Fruit fly (Drosophila melanogaster) whole organism, embryonic: ENCODE results near the gene Cog2.

Source experiments
- Adf1 ChIP-seq: fragments of 200-800 bp; sonication (Bioruptor generic); IDR thresholded peaks from 2 replicates; pipeline ENCODE4 v1.3.6; 2022; ENCODE audit warnings: missing biosample characterization, missing genetic modification characterization
- Atf3 ChIP-seq: fragments of 200-800 bp; sonication (Bioruptor generic); optimal IDR thresholded peaks from 3 replicates; lab custom pipeline; 2016; ENCODE audit warnings: missing biosample characterization, missing genetic modification characterization
- BtbVII ChIP-seq: fragments of 200-800 bp; sonication (Bioruptor generic); optimal IDR thresholded peaks from 3 replicates; lab custom pipeline; 2017; ENCODE audit warnings: missing biosample characterization, mild to moderate bottlenecking, missing genetic modification characterization
- Bteb2 ChIP-seq: fragments of 200-800 bp; sonication (Bioruptor generic); optimal IDR thresholded peaks from 2 replicates; lab custom pipeline; 2016; ENCODE audit warnings: missing biosample characterization, missing genetic modification characterization
- CG10431 ChIP-seq: fragments of 200-800 bp; sonication (Bioruptor generic); optimal IDR thresholded peaks from 3 replicates; lab custom pipeline; 2018; ENCODE audit warnings: missing biosample characterization, mild to moderate bottlenecking, missing genetic modification characterization
- CG11093 ChIP-seq: fragments of 200-800 bp; sonication (Bioruptor generic); IDR thresholded peaks from 3 replicates; pipeline ENCODE4 v1.3.6; 2022; ENCODE audit warnings: missing biosample characterization, missing genetic modification characterization
- CG12236 ChIP-seq: fragments of 200-800 bp; sonication (Bioruptor generic); optimal IDR thresholded peaks from 2 replicates; lab custom pipeline; 2016; ENCODE audit warnings: missing biosample characterization, missing genetic modification characterization
- CG12942 ChIP-seq: fragments of 200-800 bp; sonication (Bioruptor generic); optimal IDR thresholded peaks from 3 replicates; lab custom pipeline; 2016; ENCODE audit warnings: missing biosample characterization, missing genetic modification characterization
- CG17359 ChIP-seq: fragments of 200-800 bp; sonication (Bioruptor generic); optimal IDR thresholded peaks from 3 replicates; lab custom pipeline; 2018; ENCODE audit warnings: missing biosample characterization, mild to moderate bottlenecking, missing genetic modification characterization, moderate library complexity
- CG2202 ChIP-seq: fragments of 200-800 bp; sonication (Bioruptor generic); optimal IDR thresholded peaks from 2 replicates; lab custom pipeline; 2018; ENCODE audit warnings: missing biosample characterization, mild to moderate bottlenecking, missing genetic modification characterization
- CG3065 ChIP-seq: fragments of 200-800 bp; sonication (Bioruptor generic); optimal IDR thresholded peaks from 2 replicates; lab custom pipeline; 2016; ENCODE audit warnings: missing biosample characterization, missing genetic modification characterization
- CG33557 ChIP-seq: fragments of 200-800 bp; sonication (Bioruptor generic); optimal IDR thresholded peaks from 2 replicates; lab custom pipeline; 2019; ENCODE audit warnings: missing biosample characterization, mild to moderate bottlenecking, missing genetic modification characterization, moderate library complexity
- CG3995 ChIP-seq: fragments of 200-800 bp; sonication (Bioruptor generic); optimal IDR thresholded peaks from 3 replicates; lab custom pipeline; 2016; ENCODE audit warnings: missing biosample characterization, missing genetic modification characterization
- CG4730 ChIP-seq: fragments of 200-800 bp; sonication (Bioruptor generic); IDR thresholded peaks from 2 replicates; pipeline ENCODE4 v1.3.6; 2022; ENCODE audit warnings: missing biosample characterization, missing genetic modification characterization
- CG4820 ChIP-seq: fragments of 200-800 bp; sonication (Bioruptor generic); optimal IDR thresholded peaks from 3 replicates; lab custom pipeline; 2016; ENCODE audit warnings: missing biosample characterization, missing genetic modification characterization
- CG6683 ChIP-seq: fragments of 200-800 bp; sonication (Bioruptor generic); optimal IDR thresholded peaks from 2 replicates; lab custom pipeline; 2017; ENCODE audit warnings: missing biosample characterization, mild to moderate bottlenecking, missing genetic modification characterization, missing genetic modification reagents
- CG6813 ChIP-seq: fragments of 200-800 bp; sonication (Bioruptor generic); optimal IDR thresholded peaks from 2 replicates; lab custom pipeline; 2017; ENCODE audit warnings: missing biosample characterization, missing genetic modification characterization, mild to moderate bottlenecking, moderate library complexity, missing genetic modification reagents
- CG8089 ChIP-seq: fragments of 200-800 bp; sonication (Bioruptor generic); optimal IDR thresholded peaks from 3 replicates; lab custom pipeline; 2016; ENCODE audit warnings: missing biosample characterization, missing genetic modification characterization
- CG8944 ChIP-seq: fragments of 200-800 bp; sonication (Bioruptor generic); optimal IDR thresholded peaks from 3 replicates; lab custom pipeline; 2016; ENCODE audit warnings: missing biosample characterization, missing genetic modification characterization
- CG9797 ChIP-seq: fragments of 200-800 bp; sonication (Bioruptor generic); optimal IDR thresholded peaks from 3 replicates; lab custom pipeline; 2018; ENCODE audit warnings: missing biosample characterization, mild to moderate bottlenecking, missing genetic modification characterization
- D19A ChIP-seq: fragments of 200-800 bp; optimal IDR thresholded peaks from 3 replicates; lab custom pipeline; 2019; ENCODE audit warnings: missing biosample characterization, mild to moderate bottlenecking, missing genetic modification characterization, moderate library complexity
- Dll ChIP-seq: fragments of 200-800 bp; sonication (Bioruptor generic); IDR thresholded peaks from 4 replicates; pipeline ENCODE4 v1.3.6; 2022; ENCODE audit warnings: missing biosample characterization, missing genetic modification characterization; ENCODE audit not compliant: partially characterized antibody
- Fer1 ChIP-seq: fragments of 200-800 bp; sonication (Bioruptor generic); optimal IDR thresholded peaks from 2 replicates; lab custom pipeline; 2017; ENCODE audit warnings: missing biosample characterization, mild to moderate bottlenecking, missing genetic modification characterization
- HLH54F ChIP-seq: fragments of 200-800 bp; sonication (Bioruptor generic); optimal IDR thresholded peaks from 3 replicates; lab custom pipeline; 2016; ENCODE audit warnings: missing biosample characterization, missing genetic modification characterization
- Meics ChIP-seq: fragments of 200-800 bp; sonication (Bioruptor generic); optimal IDR thresholded peaks from 2 replicates; lab custom pipeline; 2017; ENCODE audit warnings: missing biosample characterization, mild to moderate bottlenecking, missing genetic modification characterization
- NK7.1 ChIP-seq: fragments of 200-800 bp; sonication (Bioruptor generic); optimal IDR thresholded peaks from 3 replicates; lab custom pipeline; 2016; ENCODE audit warnings: missing biosample characterization, missing genetic modification characterization
- Oaz ChIP-seq: fragments of 200-800 bp; sonication (Bioruptor generic); IDR thresholded peaks from 2 replicates; pipeline ENCODE4 v1.3.6; 2022; ENCODE audit warnings: missing biosample characterization, missing genetic modification characterization
- Sry-β ChIP-seq: fragments of 200-800 bp; sonication (Bioruptor generic); optimal IDR thresholded peaks from 2 replicates; lab custom pipeline; 2018; ENCODE audit warnings: missing biosample characterization, mild to moderate bottlenecking, missing genetic modification characterization, moderate library complexity
- Stat92E ChIP-seq, 3 experiments: fragments of >200 bp in 2 of 3; fragments of 200-800 bp in 1 of 3; sonication (Bioruptor generic) in 1 of 3; optimal IDR thresholded peaks; 2 replicates each; lab custom pipeline; 2017 to 2019; ENCODE audit warnings: missing biosample characterization in 3 of 3, missing genetic modification characterization in 3 of 3, mild to moderate bottlenecking in 1 of 3, moderate library complexity in 1 of 3
- Trl ChIP-seq, 3 experiments: fragments of >200 bp in 2 of 3; fragments of 200-800 bp in 1 of 3; sonication (Bioruptor generic) in 1 of 3; optimal IDR thresholded peaks; 2 replicates in 1 of 3; 3 replicates in 2 of 3; lab custom pipeline; 2016 to 2017; ENCODE audit warnings: missing biosample characterization in 1 of 3, missing genetic modification characterization in 1 of 3
- Xbp1 ChIP-seq: fragments of 200-800 bp; sonication (Bioruptor generic); optimal IDR thresholded peaks from 3 replicates; lab custom pipeline; 2016; ENCODE audit warnings: missing biosample characterization, mild to moderate bottlenecking, missing genetic modification characterization
- bbx ChIP-seq: fragments of 200-800 bp; sonication (Bioruptor generic); IDR thresholded peaks from 2 replicates; pipeline ENCODE4 v1.3.6; 2022; ENCODE audit warnings: missing biosample characterization, missing genetic modification characterization; ENCODE audit not compliant: partially characterized antibody
- bowl ChIP-seq: fragments of 200-800 bp; sonication (Bioruptor generic); IDR thresholded peaks from 2 replicates; pipeline ENCODE4 v1.3.6; 2022; ENCODE audit warnings: missing biosample characterization, missing genetic modification characterization
- cad ChIP-seq: fragments of >200 bp; optimal IDR thresholded peaks from 2 replicates; lab custom pipeline; 2017; ENCODE audit warnings: missing biosample characterization, missing genetic modification characterization
- gcm2 ChIP-seq: fragments of 200-800 bp; sonication (Bioruptor generic); optimal IDR thresholded peaks from 2 replicates; lab custom pipeline; 2016; ENCODE audit warnings: missing biosample characterization, missing genetic modification characterization
- her ChIP-seq: fragments of 200-800 bp; sonication (Bioruptor generic); optimal IDR thresholded peaks from 2 replicates; lab custom pipeline; 2016; ENCODE audit warnings: missing biosample characterization, missing genetic modification characterization
- hth ChIP-seq: fragments of >200 bp; optimal IDR thresholded peaks from 2 replicates; lab custom pipeline; 2017; ENCODE audit warnings: inconsistent platforms
- kah ChIP-seq: fragments of 200-800 bp; sonication (Bioruptor generic); optimal IDR thresholded peaks from 2 replicates; lab custom pipeline; 2018; ENCODE audit warnings: missing biosample characterization, mild to moderate bottlenecking, missing genetic modification characterization
- klu ChIP-seq: fragments of 200-800 bp; sonication (Bioruptor generic); IDR thresholded peaks from 2 replicates; pipeline ENCODE4 v1.3.6; 2022; ENCODE audit warnings: missing biosample characterization, missing genetic modification characterization
- lbe ChIP-seq: fragments of 200-800 bp; sonication (Bioruptor generic); optimal IDR thresholded peaks from 2 replicates; lab custom pipeline; 2016; ENCODE audit warnings: missing biosample characterization, mild to moderate bottlenecking, missing genetic modification characterization
- pan ChIP-seq, 4 experiments: fragments of >200 bp in 3 of 4; fragments of 200-800 bp in 1 of 4; sonication (Bioruptor generic) in 1 of 4; optimal IDR thresholded peaks in 3 of 4; IDR thresholded peaks in 1 of 4; 2 replicates each; pipeline versions ENCODE4 v1.3.6 to Lab custom; 2017 to 2022; ENCODE audit warnings: missing biosample characterization in 2 of 4, missing genetic modification characterization in 2 of 4, mixed read lengths in 1 of 4
- phol ChIP-seq: fragments of 200-800 bp; sonication (Bioruptor generic); optimal IDR thresholded peaks from 3 replicates; lab custom pipeline; 2018; ENCODE audit warnings: missing biosample characterization, mild to moderate bottlenecking, missing genetic modification characterization, moderate library complexity
- ranshi ChIP-seq: fragments of 200-800 bp; sonication (Bioruptor generic); IDR thresholded peaks from 2 replicates; pipeline ENCODE4 v1.3.6; 2022; ENCODE audit warnings: missing biosample characterization, missing genetic modification characterization
- scrt ChIP-seq: fragments of 200-800 bp; sonication (Bioruptor generic); optimal IDR thresholded peaks from 2 replicates; lab custom pipeline; 2018; ENCODE audit warnings: missing biosample characterization, mild to moderate bottlenecking, missing genetic modification characterization, moderate library complexity
- sim ChIP-seq: fragments of 200-800 bp; sonication (Bioruptor generic); IDR thresholded peaks from 2 replicates; pipeline ENCODE4 v1.3.6; 2022; ENCODE audit warnings: missing biosample characterization, missing genetic modification characterization
- sisA ChIP-seq: fragments of 200-800 bp; sonication (Bioruptor generic); IDR thresholded peaks from 2 replicates; pipeline ENCODE4 v1.3.6; 2022; ENCODE audit warnings: missing biosample characterization, missing genetic modification characterization
- ssp ChIP-seq: fragments of 200-800 bp; sonication (Bioruptor generic); IDR thresholded peaks from 2 replicates; pipeline ENCODE4 v1.3.6; 2022; ENCODE audit warnings: missing biosample characterization, missing genetic modification characterization
- unpg ChIP-seq: fragments of 200-800 bp; sonication (Bioruptor generic); optimal IDR thresholded peaks from 3 replicates; lab custom pipeline; 2018; ENCODE audit warnings: missing biosample characterization, mild to moderate bottlenecking, missing genetic modification characterization, moderate library complexity

Cog2 gene

dm6 chr3R:15356645-15357431 is 4.6 kb downstream of the Cog2 start, which contains the start of the genes Atg4b and Hibch (continued):
- peak; percentile 80 for TF ChIP-seq lbe (GFP tag; lab: Kevin White, UChicago)
- TF ChIP-seq CG2202 = peak; percentile 48
- peak; percentile 40 for TF ChIP-seq HLH54F (GFP tag; lab: Kevin White, UChicago)
- peak; percentile 54 for TF ChIP-seq CG6813 (GFP tag; lab: Kevin White, UChicago)
- TF ChIP-seq ranshi (GFP tag; lab: Robert Waterston, UW) = peak; percentile 77
- peak; percentile 4 for TF ChIP-seq gcm2 (GFP tag; lab: Kevin White, UChicago)
- TF ChIP-seq D19A (tag; lab: Kevin White, UChicago) = no peak
- TF ChIP-seq Trl (optimal IDR thresholded peaks at IDR 0.05; lab: Kevin White, UChicago) = no peak
- no peak for TF ChIP-seq Trl (GFP tag; optimal IDR thresholded peaks at IDR 0.05; lab: Kevin White, UChicago)
- TF ChIP-seq bowl (GFP tag; lab: Robert Waterston, UW) = no peak
- TF ChIP-seq CG3995 = peak; percentile 57
- TF ChIP-seq cad (GFP tag; lab: Kevin White, UChicago) = no peak
- peak; percentile 76 for TF ChIP-seq CG4820
- TF ChIP-seq sim (GFP tag; lab: Robert Waterston, UW) = no peak
- TF ChIP-seq CG12236 = no peak
- peak in 1 of 3 experiments; percentile 57 for TF ChIP-seq Stat92E (GFP tag; optimal IDR thresholded peaks at IDR 0.05; lab: Kevin White, UChicago)
- TF ChIP-seq Xbp1 = peak; percentile 88
- TF ChIP-seq Fer1 = peak; percentile 90
- TF ChIP-seq Atf3 (GFP tag; lab: Kevin White, UChicago) = no peak
- peak; percentile 74 for TF ChIP-seq CG12942 (GFP tag; lab: Kevin White, UChicago)
- TF ChIP-seq phol (tag; lab: Kevin White, UChicago) = peak; percentile 85
- peak; percentile 65 for TF ChIP-seq kah (GFP tag; lab: Kevin White, UChicago)
- TF ChIP-seq unpg (GFP tag; lab: Kevin White, UChicago) = peak; percentile 80
- peak; percentile 48; the same call in 1 of the 2 replicates for TF ChIP-seq Oaz (GFP tag; lab: Robert Waterston, UW)
- TF ChIP-seq pan (optimal IDR thresholded peaks at IDR 0.05; lab: Kevin White, UChicago) = no peak
- TF ChIP-seq pan (GFP tag; optimal IDR thresholded peaks at IDR 0.05 in 1 of 2, IDR thresholded peaks at IDR 0.05 in 1 of 2) = peak in 1 of 2 experiments; percentile 83
- TF ChIP-seq CG10431 = peak; percentile 46
- TF ChIP-seq BtbVII (GFP tag; lab: Kevin White, UChicago) = peak; percentile 84
- TF ChIP-seq Adf1 = peak; percentile 43; the same call in 1 of the 2 replicates
- TF ChIP-seq CG6683 (GFP tag; lab: Kevin White, UChicago) = peak; percentile 68
- no peak for TF ChIP-seq NK7.1 (GFP tag; lab: Kevin White, UChicago)
- peak; percentile 84 for TF ChIP-seq sisA (GFP tag; lab: Robert Waterston, UW)
- TF ChIP-seq CG3065 (GFP tag; lab: Kevin White, UChicago) = peak; percentile 53
- TF ChIP-seq CG8944 = peak; percentile 38
- peak; percentile 74 for TF ChIP-seq CG4730
- no peak for TF ChIP-seq hth (lab: Kevin White, UChicago)
- peak; percentile 48 for TF ChIP-seq Sry-β (GFP tag; lab: Kevin White, UChicago)
- TF ChIP-seq her (GFP tag; lab: Kevin White, UChicago) = no peak
- peak; percentile 78 for TF ChIP-seq scrt (GFP tag; lab: Kevin White, UChicago)
- TF ChIP-seq CG17359 (tag; lab: Kevin White, UChicago) = peak; percentile 83
- TF ChIP-seq Dll (GFP tag; lab: Robert Waterston, UW) = no peak
- peak; percentile 38 for TF ChIP-seq CG9797 (GFP tag; lab: Kevin White, UChicago)
- peak; percentile 75 for TF ChIP-seq ssp (GFP tag; lab: Robert Waterston, UW)
- peak; percentile 39; the same call in 1 of the 2 replicates for TF ChIP-seq bbx (GFP tag; lab: Robert Waterston, UW)
- peak; percentile 90 for TF ChIP-seq Meics (GFP tag; lab: Kevin White, UChicago)
- peak; percentile 84 for TF ChIP-seq CG33557 (GFP tag; lab: Kevin White, UChicago)
- no peak for TF ChIP-seq CG8089
- peak; percentile 16 for TF ChIP-seq Bteb2 (GFP tag; lab: Kevin White, UChicago)
- TF ChIP-seq CG11093 (GFP tag; lab: Robert Waterston, UW) = peak; percentile 73; the same call in 2 of the 3 replicates
- peak; percentile 87 for TF ChIP-seq klu (GFP tag; lab: Robert Waterston, UW)
